Fruit fly (Drosophila melanogaster) ovary, adult (tissue): ENCODE measurements around the gene CG43345.

Experiments
- CG17801 ChIP-seq: fragments of 200-800 bp; optimal IDR thresholded peaks from 2 replicates; lab custom pipeline; 2019; ENCODE audit warnings: missing biosample characterization, mild to moderate bottlenecking, missing genetic modification characterization, moderate library complexity; ENCODE audit not compliant: partially characterized antibody

Gene CG43345

dm6 chr2L:21168295-21169159, at the start of gene CG43345, which contains the start of the genes mAcon1 and CG43346:
Gene CG43345, minus strand, starts transcription at chr2L:21168581.
Gene mAcon1, plus strand, starts transcription at chr2L:21168570.
Gene CG43346, minus strand, starts transcription at chr2L:21168581.
- peak; percentile 71 for TF ChIP-seq CG17801 (GFP tag; lab: Kevin White, UChicago)

DNA sequence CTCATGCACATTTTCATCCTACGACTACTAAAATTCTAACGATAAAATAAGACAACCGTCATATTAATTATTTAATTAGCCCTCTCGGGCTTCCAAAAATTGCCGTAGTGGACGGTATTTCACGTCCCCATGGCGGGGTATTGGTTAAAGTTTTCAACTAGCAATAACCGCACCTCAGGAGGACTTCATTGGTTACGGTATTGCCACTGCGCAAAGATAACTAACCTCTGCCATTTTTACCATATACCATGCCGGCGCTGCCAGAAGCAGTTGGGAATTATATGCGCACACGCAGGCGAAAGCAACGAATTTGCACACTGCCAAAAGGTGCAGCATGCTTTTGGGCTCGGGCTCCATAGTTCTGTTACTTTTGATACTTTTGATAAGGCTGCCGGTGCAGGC, 46.6 kb upstream of the CG43345 start:
- peak; percentile 38 for TF ChIP-seq CG17801 (GFP tag; lab: Kevin White, UChicago)

dm6 chr2L:21206193-21206592, 37.8 kb upstream of the CG43345 start, which contains the start of gene clumsy:
Gene clumsy, plus strand, starts transcription at chr2L:21206493.
- TF ChIP-seq CG17801 (GFP tag; lab: Kevin White, UChicago) = no peak

dm6 chr2L:21202702-21203101, 34.3 kb upstream of the CG43345 start, which contains the start of gene CG31988:
Gene CG31988, minus strand, starts transcription at chr2L:21202802.
- no peak for TF ChIP-seq CG17801 (GFP tag; lab: Kevin White, UChicago)

DNA sequence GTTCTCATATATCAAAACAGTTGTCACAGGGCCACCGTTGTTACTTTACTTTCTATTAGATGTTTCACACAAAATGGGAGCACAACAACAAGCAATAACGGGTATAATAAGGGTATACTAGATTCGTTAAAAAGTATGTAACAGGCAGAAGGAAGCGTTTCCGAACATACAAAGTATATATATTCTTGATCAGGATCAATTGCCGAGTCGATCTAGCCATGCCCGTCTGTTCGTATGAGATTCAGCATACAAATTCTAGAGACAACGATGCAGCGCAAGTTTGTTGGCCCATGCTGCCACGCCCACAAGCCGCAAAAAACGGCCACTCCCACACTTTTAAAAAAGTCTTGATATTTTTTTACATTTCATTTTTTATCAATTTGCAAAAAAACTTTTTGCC, 31.9 kb upstream of the CG43345 start, which contains the start of gene CG31624:
Gene CG31624, minus strand, starts transcription at position 101 of the 400 bp plus-strand sequence.
- TF ChIP-seq CG17801 (GFP tag; lab: Kevin White, UChicago) = no peak

- no peak for TF ChIP-seq CG17801 (GFP tag; lab: Kevin White, UChicago)
Observed at dm6 chr2L:21198633-21199264, 30.4 kb upstream of the CG43345 start, which contains the start of gene Ret. Gene Ret, minus strand, starts transcription at chr2L:21198762.

dm6 chr2L:21197178-21197577, 28.8 kb upstream of the CG43345 start:
- no peak for TF ChIP-seq CG17801 (GFP tag; lab: Kevin White, UChicago)

DNA sequence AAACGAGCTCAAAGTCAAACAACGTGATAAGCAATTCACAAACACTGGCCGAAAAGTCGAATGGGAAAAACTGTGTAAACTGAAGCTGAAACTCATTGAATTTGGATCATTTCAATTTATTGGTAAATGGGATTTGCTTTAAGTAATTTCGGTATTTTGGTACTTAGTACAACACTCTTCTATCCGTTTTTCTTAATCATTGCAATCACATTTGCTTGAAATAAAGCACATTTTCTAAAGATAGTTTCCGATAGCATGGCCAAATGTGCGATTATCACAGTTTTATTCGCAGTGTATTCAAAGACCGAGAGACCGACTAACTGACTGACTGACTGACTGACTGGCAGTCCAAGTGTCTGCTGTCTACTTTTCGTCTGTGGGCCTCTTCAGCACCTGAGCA, 28.1 kb upstream of the CG43345 start:
- no peak for TF ChIP-seq CG17801 (GFP tag; lab: Kevin White, UChicago)

dm6 chr2L:21195331-21195730, 26.9 kb upstream of the CG43345 start:
- TF ChIP-seq CG17801 (GFP tag; lab: Kevin White, UChicago) = no peak

DNA sequence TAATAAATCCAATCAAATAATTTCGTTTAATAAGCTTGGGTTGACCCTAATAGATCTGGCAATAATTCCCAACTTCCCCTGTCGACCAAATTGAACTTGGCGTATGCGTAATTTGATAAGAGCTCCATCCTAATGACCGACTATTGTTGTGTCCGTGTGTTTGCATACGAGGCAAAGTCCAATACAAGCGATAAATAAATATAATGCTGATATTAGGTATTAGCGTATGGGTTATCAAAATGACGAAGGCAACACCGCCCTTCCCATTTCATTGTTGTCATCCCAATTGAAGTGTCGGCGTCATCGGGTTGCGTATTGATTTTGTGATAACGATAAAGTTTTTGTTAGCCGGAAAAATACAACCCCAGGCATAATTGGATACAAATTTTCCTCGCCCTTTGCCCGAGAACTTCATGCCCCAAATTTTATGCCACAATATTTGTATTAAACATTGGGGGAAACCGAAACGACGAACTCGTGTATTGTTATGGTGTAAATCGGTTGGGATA, 20.9 kb upstream of the CG43345 start:
- TF ChIP-seq CG17801 (GFP tag; lab: Kevin White, UChicago) = no peak

- no peak for TF ChIP-seq CG17801 (GFP tag; lab: Kevin White, UChicago)
Observed at dm6 chr2L:21187753-21188152, 19.4 kb upstream of the CG43345 start.

DNA sequence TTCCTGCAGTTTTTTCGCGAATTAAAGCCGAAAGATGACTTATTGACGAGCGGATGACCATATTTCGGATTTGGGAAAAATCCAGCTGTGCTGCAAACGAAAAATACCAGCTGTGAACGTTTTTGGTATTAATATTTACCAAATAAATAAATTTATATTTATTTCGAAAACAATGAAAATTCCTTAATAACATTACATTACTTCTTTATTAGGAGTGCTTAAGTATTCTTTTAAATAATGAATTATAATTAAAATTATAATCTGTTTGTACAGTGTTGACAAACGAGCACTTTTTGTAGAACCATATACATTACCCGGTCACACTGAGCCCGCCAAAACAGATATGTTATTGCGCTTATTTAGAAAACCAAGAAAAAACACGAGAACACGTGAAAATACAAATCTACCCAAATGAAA, 11.2 kb upstream of the CG43345 start, which contains the start of the genes bur and Mcm10:
Gene bur, minus strand, starts transcription at position 69 of the 417 bp plus-strand sequence.
Gene Mcm10, plus strand, starts transcription at position 319 of the 417 bp plus-strand sequence.
- TF ChIP-seq CG17801 (GFP tag; lab: Kevin White, UChicago) = no peak

- TF ChIP-seq CG17801 (GFP tag; lab: Kevin White, UChicago) = no peak
Observed at dm6 chr2L:21179217-21179520, 10.8 kb upstream of the CG43345 start.

DNA sequence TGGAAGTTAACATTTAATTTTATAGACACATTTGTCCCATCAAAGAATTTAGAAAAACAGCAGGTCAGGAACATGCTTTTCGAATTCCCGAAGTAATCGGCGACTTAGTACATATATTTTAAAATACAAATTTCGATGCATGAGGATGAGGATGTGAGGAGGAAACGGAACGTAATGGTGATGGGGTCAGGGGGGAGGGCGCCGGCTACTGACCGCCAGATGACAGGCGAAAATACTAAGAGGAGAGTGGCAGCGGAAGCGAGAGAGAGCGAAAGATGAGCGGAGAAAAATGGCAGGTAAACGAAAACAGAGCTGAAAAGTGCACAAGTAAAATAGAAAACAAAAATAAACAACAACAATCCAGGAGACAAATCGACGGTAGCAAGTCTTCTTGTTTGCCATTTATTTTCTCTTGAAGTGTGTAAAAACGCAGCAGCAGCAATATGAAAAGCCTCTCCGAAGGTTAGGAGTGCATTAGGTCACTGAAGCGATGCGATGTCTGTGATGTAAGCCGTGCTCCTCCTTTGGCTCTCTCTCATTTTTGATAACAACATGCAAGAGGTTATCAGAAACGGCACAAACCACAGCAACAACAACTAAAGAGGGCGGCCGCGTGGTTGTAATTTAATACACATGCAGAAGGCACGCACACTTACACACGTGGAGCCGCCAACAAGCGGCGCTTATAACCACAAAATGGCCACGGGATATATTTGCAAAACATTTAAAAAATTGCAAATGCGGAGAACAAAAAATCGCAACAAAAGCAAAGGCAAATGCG, 10.2 kb upstream of the CG43345 start:
- TF ChIP-seq CG17801 (GFP tag; lab: Kevin White, UChicago) = no peak
